Fruit fly (Drosophila melanogaster) whole organism, embryonic: ENCODE measurements around the gene orb.

Experiments
- ATbp ChIP-seq: fragments of 200-800 bp; sonication (Bioruptor generic); optimal IDR thresholded peaks from 2 replicates; lab custom pipeline; 2017; ENCODE audit warnings: missing biosample characterization, mild to moderate bottlenecking, missing genetic modification characterization, missing genetic modification reagents
- Abd-B ChIP-seq: fragments of 200-800 bp; sonication (Bioruptor generic); optimal IDR thresholded peaks from 2 replicates; lab custom pipeline; 2018; ENCODE audit warnings: missing biosample characterization, mild to moderate bottlenecking, missing genetic modification characterization, moderate library complexity
- Atf3 ChIP-seq: fragments of 200-800 bp; sonication (Bioruptor generic); optimal IDR thresholded peaks from 3 replicates; lab custom pipeline; 2016; ENCODE audit warnings: missing biosample characterization, missing genetic modification characterization
- Awh ChIP-seq: fragments of 200-800 bp; sonication (Bioruptor generic); IDR thresholded peaks from 2 replicates; pipeline ENCODE4, ENCODE4 v1.3.6; 2022; ENCODE audit warnings: missing biosample characterization, missing genetic modification characterization
- Blimp-1 ChIP-seq: fragments of 200-800 bp; sonication (Bioruptor generic); optimal IDR thresholded peaks from 3 replicates; lab custom pipeline; 2018; ENCODE audit warnings: missing biosample characterization, missing genetic modification characterization, mild to moderate bottlenecking, moderate library complexity, missing genetic modification reagents
- Bteb2 ChIP-seq: fragments of 200-800 bp; sonication (Bioruptor generic); optimal IDR thresholded peaks from 2 replicates; lab custom pipeline; 2016; ENCODE audit warnings: missing biosample characterization, missing genetic modification characterization
- CG10321 ChIP-seq: fragments of 200-800 bp; sonication (Bioruptor generic); IDR thresholded peaks from 2 replicates; pipeline ENCODE4 v1.3.6; 2022; ENCODE audit warnings: missing biosample characterization, missing genetic modification characterization
- CG11093 ChIP-seq: fragments of 200-800 bp; sonication (Bioruptor generic); IDR thresholded peaks from 3 replicates; pipeline ENCODE4 v1.3.6; 2022; ENCODE audit warnings: missing biosample characterization, missing genetic modification characterization
- CG1529 ChIP-seq: fragments of 200-800 bp; sonication (Bioruptor generic); optimal IDR thresholded peaks from 3 replicates; lab custom pipeline; 2018; ENCODE audit warnings: missing biosample characterization, missing genetic modification characterization
- CG17359 ChIP-seq: fragments of 200-800 bp; sonication (Bioruptor generic); optimal IDR thresholded peaks from 3 replicates; lab custom pipeline; 2018; ENCODE audit warnings: missing biosample characterization, mild to moderate bottlenecking, missing genetic modification characterization, moderate library complexity
- CG17361 ChIP-seq: fragments of 200-800 bp; sonication (Bioruptor generic); IDR thresholded peaks from 3 replicates; pipeline ENCODE4 v1.3.6; 2022; ENCODE audit warnings: missing biosample characterization, missing genetic modification characterization
- CG17385 ChIP-seq: fragments of 200-800 bp; sonication (Bioruptor generic); optimal IDR thresholded peaks from 3 replicates; lab custom pipeline; 2018; ENCODE audit warnings: missing biosample characterization, mild to moderate bottlenecking, missing genetic modification characterization
- CG18011 ChIP-seq: fragments of 200-800 bp; sonication (Bioruptor generic); optimal IDR thresholded peaks from 2 replicates; lab custom pipeline; 2017; ENCODE audit warnings: missing biosample characterization, missing genetic modification characterization, mild to moderate bottlenecking, moderate library complexity, missing genotype
- CG18599 ChIP-seq: fragments of 200-800 bp; sonication (Bioruptor generic); optimal IDR thresholded peaks from 3 replicates; lab custom pipeline; 2017; ENCODE audit warnings: missing biosample characterization, missing genetic modification characterization, mild to moderate bottlenecking, moderate library complexity, missing genetic modification reagents
- CG2120 ChIP-seq: fragments of 200-800 bp; sonication (Bioruptor generic); optimal IDR thresholded peaks from 3 replicates; lab custom pipeline; 2016; ENCODE audit warnings: missing biosample characterization, missing genetic modification characterization
- CG31224 ChIP-seq: fragments of 200-800 bp; sonication (Bioruptor generic); IDR thresholded peaks from 2 replicates; pipeline ENCODE4 v1.3.6; 2022; ENCODE audit warnings: missing biosample characterization, missing genetic modification characterization
- CG32767 ChIP-seq: fragments of 200-800 bp; sonication (Bioruptor generic); IDR thresholded peaks from 2 replicates; pipeline ENCODE4 v1.3.6; 2022; ENCODE audit warnings: missing biosample characterization, missing genetic modification characterization
- CG3281 ChIP-seq: fragments of 200-800 bp; sonication (Bioruptor generic); optimal IDR thresholded peaks from 3 replicates; lab custom pipeline; 2017; ENCODE audit warnings: missing biosample characterization, mild to moderate bottlenecking, missing genetic modification characterization
- CG33213 ChIP-seq: fragments of 200-800 bp; sonication (Bioruptor generic); optimal IDR thresholded peaks from 3 replicates; lab custom pipeline; 2016; ENCODE audit warnings: missing biosample characterization, missing genetic modification characterization
- CG34376 ChIP-seq: fragments of 200-800 bp; sonication (Bioruptor generic); optimal IDR thresholded peaks from 2 replicates; lab custom pipeline; 2018; ENCODE audit warnings: missing biosample characterization, mild to moderate bottlenecking, missing genetic modification characterization
- CG7963 ChIP-seq: fragments of 200-800 bp; sonication (Bioruptor generic); IDR thresholded peaks from 3 replicates; pipeline ENCODE4 v1.3.6; 2022; ENCODE audit warnings: missing biosample characterization, missing genetic modification characterization; ENCODE audit not compliant: partially characterized antibody
- CG8388 ChIP-seq: fragments of 200-800 bp; sonication (Bioruptor generic); optimal IDR thresholded peaks from 2 replicates; lab custom pipeline; 2019; ENCODE audit warnings: missing biosample characterization, mild to moderate bottlenecking, missing genetic modification characterization, moderate library complexity
- CG8924 ChIP-seq: fragments of 200-800 bp; optimal IDR thresholded peaks from 3 replicates; lab custom pipeline; 2019; ENCODE audit warnings: missing biosample characterization, mild to moderate bottlenecking, missing genetic modification characterization, moderate library complexity
- CHES-1-like ChIP-seq: fragments of 200-800 bp; sonication (Bioruptor generic); optimal IDR thresholded peaks from 2 replicates; lab custom pipeline; 2016; ENCODE audit warnings: missing biosample characterization, missing genetic modification characterization
- CkIIα-i1 ChIP-seq: fragments of 200-800 bp; sonication (Bioruptor generic); IDR thresholded peaks from 2 replicates; pipeline ENCODE4 v1.3.6; 2022; ENCODE audit warnings: missing biosample characterization, missing genetic modification characterization
- Drgx ChIP-seq: fragments of 200-800 bp; sonication (Bioruptor generic); IDR thresholded peaks from 2 replicates; pipeline ENCODE4 v1.3.6; 2022; ENCODE audit warnings: missing biosample characterization, missing genetic modification characterization
- Fer3 ChIP-seq: fragments of 200-800 bp; sonication (Bioruptor generic); optimal IDR thresholded peaks from 2 replicates; lab custom pipeline; 2018; ENCODE audit warnings: missing biosample characterization, mild to moderate bottlenecking, missing genetic modification characterization, moderate library complexity
- HLHmδ ChIP-seq: fragments of 200-800 bp; sonication (Bioruptor generic); optimal IDR thresholded peaks from 2 replicates; lab custom pipeline; 2018; ENCODE audit warnings: missing biosample characterization, mild to moderate bottlenecking, missing genetic modification characterization, moderate library complexity
- Hey ChIP-seq: fragments of 200-800 bp; sonication (Bioruptor generic); optimal IDR thresholded peaks from 3 replicates; lab custom pipeline; 2018; ENCODE audit warnings: missing biosample characterization, mild to moderate bottlenecking, missing genetic modification characterization
- Med ChIP-seq: fragments of 200-800 bp; sonication (Bioruptor generic); peaks from one replicate; lab custom pipeline; 2016; ENCODE audit warnings: missing biosample characterization, missing genetic modification characterization, mild to moderate bottlenecking, inconsistent platforms, moderate library complexity
- Mrtf ChIP-seq: fragments of 200-800 bp; sonication (Bioruptor generic); IDR thresholded peaks from 3 replicates; pipeline ENCODE4 v1.3.6; 2022; ENCODE audit warnings: missing biosample characterization, missing genetic modification characterization
- Pdp1 ChIP-seq, 2 experiments: fragments of 200-800 bp; sonication (Bioruptor generic); optimal IDR thresholded peaks; 3 replicates each; lab custom pipeline; 2016; ENCODE audit warnings: missing biosample characterization in 2 of 2, missing genetic modification characterization in 2 of 2, mild to moderate bottlenecking in 1 of 2, moderate library complexity in 1 of 2
- Rfx ChIP-seq: fragments of 200-800 bp; sonication (Bioruptor generic); IDR thresholded peaks from 2 replicates; pipeline ENCODE4 v1.3.6; 2022; ENCODE audit warnings: missing biosample characterization, missing genetic modification characterization
- Rx ChIP-seq: fragments of 200-800 bp; sonication (Bioruptor generic); IDR thresholded peaks from 2 replicates; pipeline ENCODE4 v1.3.6; 2022; ENCODE audit warnings: missing biosample characterization, missing genetic modification characterization
- az2 ChIP-seq: fragments of 200-800 bp; sonication (Bioruptor generic); optimal IDR thresholded peaks from 3 replicates; lab custom pipeline; 2016; ENCODE audit warnings: missing biosample characterization, missing genetic modification characterization
- crol ChIP-seq: fragments of 200-800 bp; sonication (Bioruptor generic); IDR thresholded peaks from 2 replicates; pipeline ENCODE4 v1.3.6; 2022; ENCODE audit warnings: missing biosample characterization, missing genetic modification characterization
- disco-r ChIP-seq: fragments of 200-800 bp; sonication (Bioruptor generic); optimal IDR thresholded peaks from 2 replicates; lab custom pipeline; 2016; ENCODE audit warnings: missing biosample characterization, missing genetic modification characterization
- exex ChIP-seq: fragments of 200-800 bp; sonication (Bioruptor generic); optimal IDR thresholded peaks from 4 replicates; lab custom pipeline; 2018; ENCODE audit warnings: missing biosample characterization, mild to moderate bottlenecking, missing genetic modification characterization, moderate library complexity
- grn ChIP-seq: fragments of 200-800 bp; sonication (Bioruptor generic); optimal IDR thresholded peaks from 3 replicates; lab custom pipeline; 2017; ENCODE audit warnings: missing biosample characterization, missing genetic modification characterization
- insv ChIP-seq, 2 experiments: fragments of 200-800 bp; sonication (Bioruptor generic); optimal IDR thresholded peaks; 3 replicates each; lab custom pipeline; 2016 to 2018; ENCODE audit warnings: missing biosample characterization in 2 of 2, missing genetic modification characterization in 2 of 2
- mirr ChIP-seq: fragments of 200-800 bp; sonication (Bioruptor generic); optimal IDR thresholded peaks from 3 replicates; lab custom pipeline; 2018; ENCODE audit warnings: missing biosample characterization, mild to moderate bottlenecking, missing genetic modification characterization
- onecut ChIP-seq: fragments of 200-800 bp; sonication (Bioruptor generic); IDR thresholded peaks from 2 replicates; pipeline ENCODE4 v1.3.6; 2022; ENCODE audit warnings: missing biosample characterization, missing genetic modification characterization
- otp ChIP-seq: fragments of 200-800 bp; sonication (Bioruptor generic); IDR thresholded peaks from 3 replicates; pipeline ENCODE4, ENCODE4 v1.3.6; 2022; ENCODE audit warnings: missing biosample characterization, missing genetic modification characterization
- salm ChIP-seq: fragments of 200-800 bp; sonication (Bioruptor generic); optimal IDR thresholded peaks from 2 replicates; lab custom pipeline; 2018; ENCODE audit warnings: missing biosample characterization, mild to moderate bottlenecking, missing genetic modification characterization
- sc ChIP-seq, 3 experiments: fragments of >200 bp in 2 of 3; fragments of 200-800 bp in 1 of 3; sonication (Bioruptor generic) in 1 of 3; optimal IDR thresholded peaks; 2 replicates in 2 of 3; 3 replicates in 1 of 3; lab custom pipeline; 2017; ENCODE audit warnings: mild to moderate bottlenecking in 1 of 3, missing biosample characterization in 1 of 3, missing genetic modification characterization in 1 of 3, missing genetic modification reagents in 1 of 3
- sens ChIP-seq: fragments of 200-800 bp; sonication (Bioruptor generic); peaks from one replicate; lab custom pipeline; 2016; ENCODE audit warnings: missing biosample characterization, missing genetic modification characterization
- sens-2 ChIP-seq: fragments of 200-800 bp; sonication (Bioruptor generic); IDR thresholded peaks from 2 replicates; pipeline ENCODE4 v1.3.6; 2022; ENCODE audit warnings: missing biosample characterization, missing genetic modification characterization
- sug ChIP-seq: fragments of 200-800 bp; optimal IDR thresholded peaks from 2 replicates; lab custom pipeline; 2019; ENCODE audit warnings: missing biosample characterization, mild to moderate bottlenecking, missing genetic modification characterization, moderate library complexity
- zf30C ChIP-seq: fragments of 200-800 bp; sonication (Bioruptor generic); optimal IDR thresholded peaks from 3 replicates; lab custom pipeline; 2018; ENCODE audit warnings: missing biosample characterization, mild to moderate bottlenecking, missing genetic modification characterization
- zfh2 ChIP-seq: fragments of 200-800 bp; sonication (Bioruptor generic); optimal IDR thresholded peaks from 2 replicates; lab custom pipeline; 2016; ENCODE audit warnings: missing biosample characterization, missing genetic modification characterization

The orb gene

DNA sequence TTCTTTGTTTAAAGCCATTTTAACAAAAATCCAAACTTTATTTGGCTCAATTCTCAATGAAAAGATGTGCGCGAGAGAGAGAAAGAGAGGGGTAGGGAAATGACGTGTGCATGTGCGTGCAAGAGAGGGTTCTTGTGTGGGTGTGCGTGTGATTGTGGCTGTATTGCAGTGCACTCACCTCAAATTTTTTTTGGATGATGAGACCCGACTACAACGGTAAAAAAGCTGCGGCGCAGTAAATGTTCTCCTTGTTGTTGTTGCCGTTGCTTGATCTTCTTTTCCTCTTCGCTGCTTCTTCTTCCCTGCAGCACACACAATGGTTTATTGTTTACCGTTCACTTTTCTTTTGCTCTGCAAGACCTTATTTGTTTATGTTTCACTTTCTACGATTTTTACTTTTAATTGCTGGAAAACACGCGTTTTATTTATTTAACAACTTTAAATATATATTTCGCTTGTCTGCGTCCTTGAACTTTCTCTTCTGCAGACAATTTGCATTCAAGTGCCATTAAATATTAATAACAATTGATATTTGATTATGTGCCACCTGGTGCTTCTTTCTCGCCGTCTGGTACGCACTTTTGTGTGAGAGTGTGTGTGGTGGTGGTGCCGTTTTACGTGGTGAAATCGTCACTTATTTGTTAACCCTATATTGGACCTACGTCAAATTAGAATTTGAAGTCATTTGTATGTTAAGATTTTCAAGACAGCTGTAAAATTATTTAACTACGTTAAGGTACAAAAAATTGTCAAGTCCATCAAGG, 60.2 kb downstream of the orb start (continued):
- TF ChIP-seq Abd-B (GFP tag; lab: Kevin White, UChicago) (no peak), exex (tag; lab: Kevin White, UChicago) (no peak), onecut (GFP tag; lab: Robert Waterston, UW) (no peak), zfh2 (GFP tag; lab: Kevin White, UChicago) (no peak), Fer3 (peak; percentile 7), zf30C (no peak), CG31224 (GFP tag; lab: Robert Waterston, UW) (no peak), Rx (GFP tag; lab: Robert Waterston, UW) (no peak), CG8388 (GFP tag; lab: Kevin White, UChicago) (peak; percentile 71), Drgx (0 out of 2 replicates have a peak, but pooled peaks have one; percentile 33), sc (optimal IDR thresholded peaks at IDR 0.05; lab: Kevin White, UChicago) (no peak), sc (GFP tag; optimal IDR thresholded peaks at IDR 0.05; lab: Kevin White, UChicago) (no peak), CG10321 (GFP tag; lab: Robert Waterston, UW) (no peak), crol (GFP tag; lab: Robert Waterston, UW) (peak; percentile 55), ATbp (GFP tag; lab: Kevin White, UChicago) (no peak), disco-r (no peak), CG1529 (GFP tag; lab: Kevin White, UChicago) (no peak), CG18599 (GFP tag; lab: Kevin White, UChicago) (peak; percentile 8), insv (GFP tag; optimal IDR thresholded peaks at IDR 0.05; lab: Kevin White, UChicago) (no peak), Mrtf (GFP tag; lab: Robert Waterston, UW) (no peak), CG11093 (GFP tag; lab: Robert Waterston, UW) (no peak), Rfx (GFP tag; lab: Robert Waterston, UW) (peak; percentile 21; the same call in 1 of the 2 replicates), az2 (GFP tag; lab: Kevin White, UChicago) (no peak), HLHmδ (GFP tag; lab: Kevin White, UChicago) (no peak), CkIIα-i1 (no peak), CG2120 (GFP tag; lab: Kevin White, UChicago) (peak; percentile 52), CG32767 (GFP tag; lab: Robert Waterston, UW) (no peak), Awh (no peak), Blimp-1 (peak; percentile 93), CG8924 (peak; percentile 10), CG3281 (no peak), CG17359 (tag; lab: Kevin White, UChicago) (no peak), Med (GFP tag; lab: Kevin White, UChicago) (peak; percentile 76), CG18011 (GFP tag; lab: Kevin White, UChicago) (no peak), CG17385 (GFP tag; lab: Kevin White, UChicago) (peak; percentile 74), Atf3 (GFP tag; lab: Kevin White, UChicago) (no peak), sens-2 (GFP tag; lab: Robert Waterston, UW) (no peak), CG7963 (no peak)
- TF ChIP-seq, all 482 proteins: peak for 32

DNA sequence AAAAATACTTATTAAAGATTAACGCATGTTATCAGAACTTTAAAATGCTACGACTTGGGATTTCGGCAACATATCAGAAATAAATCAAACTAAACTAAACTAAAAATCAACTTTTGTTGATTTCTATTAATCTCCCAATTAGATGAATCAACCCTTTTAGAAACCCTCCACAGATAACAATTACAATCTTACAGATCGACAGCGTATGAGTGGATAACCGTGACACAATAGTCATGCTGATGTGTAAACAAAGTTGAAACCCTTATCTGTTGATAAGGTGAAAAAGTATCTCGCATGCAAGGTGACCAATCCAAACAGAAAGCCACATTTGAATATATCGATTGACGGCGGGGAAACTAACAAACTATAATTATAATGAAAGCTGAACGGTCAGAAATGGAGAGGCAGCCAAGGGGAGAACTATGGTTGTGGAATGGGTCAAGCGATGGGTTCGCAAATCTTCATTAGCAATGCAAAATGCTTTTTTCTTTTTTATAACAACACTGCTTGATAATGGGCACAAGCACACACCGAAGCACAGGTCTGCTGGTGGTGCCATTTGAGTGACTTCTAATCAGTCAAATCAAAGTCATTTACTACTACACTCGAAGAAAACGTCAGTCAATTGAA, 63.4 kb downstream of the orb start:
- TF ChIP-seq mirr (GFP tag; lab: Kevin White, UChicago) = peak; percentile 3
- TF ChIP-seq salm (tag; lab: Kevin White, UChicago) = no peak
- no peak for TF ChIP-seq CG33213 (GFP tag; lab: Kevin White, UChicago)
- peak; percentile 91 for TF ChIP-seq exex (tag; lab: Kevin White, UChicago)
- TF ChIP-seq grn (GFP tag; lab: Kevin White, UChicago) = peak; percentile 91
- TF ChIP-seq sug (tag; lab: Kevin White, UChicago) = peak; percentile 65
- TF ChIP-seq Pdp1 (GFP tag; optimal IDR thresholded peaks at IDR 0.05; lab: Kevin White, UChicago) = peak in 1 of 2 experiments; percentile 9
- TF ChIP-seq CG34376 (GFP tag; lab: Kevin White, UChicago) = peak; percentile 24
- no peak for TF ChIP-seq CHES-1-like (GFP tag; lab: Kevin White, UChicago)
- peak; percentile 5 for TF ChIP-seq sens
- no peak for TF ChIP-seq CG17361 (GFP tag; lab: Robert Waterston, UW)
- no peak for TF ChIP-seq Hey
- no peak for TF ChIP-seq Bteb2
- no peak for TF ChIP-seq otp
